Worm (Caenorhabditis elegans) whole organism, midembryonic: ENCODE data around the gene R186.8.

Experiments
- klf-2 ChIP-seq: fragments of 200-800 bp; sonication (Bioruptor generic); conservative IDR thresholded peaks from 2 replicates; pipeline ENCODE4 v1.3.6; 2022; ENCODE audit warnings: missing genetic modification reagents, missing genetic modification characterization, missing compliant biosample characterization
- ref-1 ChIP-seq: fragments of 200-800 bp; sonication (Bioruptor generic); conservative IDR thresholded peaks from 2 replicates; pipeline ENCODE4 v1.3.6; 2022; ENCODE audit warnings: missing genetic modification reagents, missing genetic modification characterization, missing compliant biosample characterization
- ztf-23 ChIP-seq: fragments of 200-800 bp; sonication (Bioruptor generic); IDR thresholded peaks from 2 replicates; pipeline ENCODE4 v1.3.6; 2022; ENCODE audit warnings: missing genetic modification reagents, missing genetic modification characterization, missing compliant biosample characterization

DNA sequence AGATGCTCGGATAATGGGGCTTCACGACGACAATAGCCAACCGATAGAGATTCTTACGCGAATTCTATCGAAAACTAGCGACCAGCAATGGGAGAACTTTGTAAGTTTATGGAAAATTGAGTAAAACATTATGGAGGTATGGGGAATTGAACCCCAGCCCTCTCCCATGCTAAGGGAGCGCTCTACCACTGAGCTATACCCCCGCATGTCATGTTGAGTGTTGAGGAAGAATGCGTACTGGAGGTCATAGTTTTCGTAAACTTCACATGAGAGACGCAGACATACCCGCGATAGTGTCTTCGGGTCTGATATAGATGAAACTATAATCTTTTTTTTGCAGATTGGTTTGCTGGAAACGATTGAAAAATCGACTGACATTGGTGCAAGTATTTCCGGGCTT lies 35.6 kb upstream of the R186.8 start:
- TF ChIP-seq ref-1 (GFP tag; lab: Robert Waterston, UW), result peak; percentile 79; the same call in 1 of the 2 replicates
- TF ChIP-seq klf-2 (GFP tag; lab: Robert Waterston, UW), result peak; percentile 87
- peak; percentile 94 for TF ChIP-seq ztf-23 (GFP tag; lab: Robert Waterston, UW)
